Worm (Caenorhabditis elegans) whole organism, L1 larva: ENCODE results near the gene prmt-5.

Experiments
- ceh-82 ChIP-seq, 3 experiments: fragments of 150-350 bp in 1 of 3; sonication (generic microtip) in 2 of 3; optimal IDR thresholded peaks; 2 replicates each; lab custom pipeline; 2014 to 2017; ENCODE audit warnings: missing biosample characterization in 3 of 3, missing genetic modification characterization in 3 of 3
- ces-1 ChIP-seq: fragments of 150-350 bp; optimal IDR thresholded peaks from 2 replicates; lab custom pipeline; 2014; ENCODE audit warnings: missing biosample characterization, missing genetic modification reagents, missing genetic modification characterization
- efl-3 ChIP-seq: fragments of 200-800 bp; sonication (Bioruptor generic); optimal IDR thresholded peaks from 2 replicates; lab custom pipeline; 2018; ENCODE audit warnings: mild to moderate bottlenecking, missing genetic modification characterization, missing compliant biosample characterization
- isw-1 ChIP-seq: fragments of 200-800 bp; sonication (Bioruptor generic); IDR thresholded peaks from 2 replicates; pipeline ENCODE4 v1.3.6; 2022; ENCODE audit warnings: missing genetic modification characterization, missing compliant biosample characterization
- lin-14 ChIP-seq: fragments of 200-800 bp; sonication (Bioruptor generic); optimal IDR thresholded peaks from 2 replicates; lab custom pipeline; 2018; ENCODE audit warnings: mild to moderate bottlenecking, missing genetic modification characterization, moderate library complexity, missing compliant biosample characterization
- lin-39 ChIP-seq: fragments of 150-350 bp; optimal IDR thresholded peaks from 2 replicates; lab custom pipeline; 2014; ENCODE audit warnings: missing biosample characterization, missing genetic modification reagents, missing genetic modification characterization
- nhr-20 ChIP-seq: sonication (generic microtip); optimal IDR thresholded peaks from 2 replicates; lab custom pipeline; 2016; ENCODE audit warnings: mild to moderate bottlenecking, missing genetic modification characterization, missing compliant biosample characterization
- nhr-28 ChIP-seq: fragments of 150-350 bp; optimal IDR thresholded peaks from 2 replicates; lab custom pipeline; 2014; ENCODE audit warnings: missing biosample characterization, missing genetic modification characterization
- pqm-1 ChIP-seq: sonication (generic microtip); optimal IDR thresholded peaks from 3 replicates; lab custom pipeline; 2017; ENCODE audit warnings: missing biosample characterization, missing genetic modification characterization
- skn-1 ChIP-seq: fragments of 150-350 bp; optimal IDR thresholded peaks from 2 replicates; lab custom pipeline; 2014; ENCODE audit warnings: missing biosample characterization, missing genetic modification characterization

ce11 chrIII:5180588-5180987, 49.8 kb upstream of the prmt-5 start:
- TF ChIP-seq pqm-1 (tag; lab: Kevin White, UChicago) (no peak), ceh-82 (tag; optimal IDR thresholded peaks at IDR 0.05; lab: Kevin White, UChicago) (no peak), lin-39 (tag; lab: Kevin White, UChicago) (no peak), nhr-20 (tag; lab: Kevin White, UChicago) (no peak), efl-3 (GFP tag; lab: Kevin White, UChicago) (no peak), nhr-28 (no peak), lin-14 (GFP tag; lab: Kevin White, UChicago) (peak; percentile 24), skn-1 (tag; lab: Kevin White, UChicago) (no peak), isw-1 (GFP tag; lab: Robert Waterston, UW) (no peak), ces-1 (no peak)
